Worm (Caenorhabditis elegans) whole organism, L4/young adult: ENCODE measurements around the gene srj-32.

Experiments
- W03F9.2 ChIP-seq: fragments of 150-350 bp; optimal IDR thresholded peaks from 2 replicates; lab custom pipeline; 2014; ENCODE audit warnings: missing biosample characterization, missing genetic modification characterization
- dao-5 ChIP-seq: sonication (generic microtip); optimal IDR thresholded peaks from 2 replicates; lab custom pipeline; 2016; ENCODE audit warnings: missing genotype, missing genetic modification characterization, moderate library complexity, missing compliant biosample characterization
- him-1 ChIP-seq: sonication (generic microtip); optimal IDR thresholded peaks from 2 replicates; lab custom pipeline; 2016; ENCODE audit warnings: missing genotype, missing genetic modification reagents, missing genetic modification characterization, missing compliant biosample characterization

Gene srj-32

DNA sequence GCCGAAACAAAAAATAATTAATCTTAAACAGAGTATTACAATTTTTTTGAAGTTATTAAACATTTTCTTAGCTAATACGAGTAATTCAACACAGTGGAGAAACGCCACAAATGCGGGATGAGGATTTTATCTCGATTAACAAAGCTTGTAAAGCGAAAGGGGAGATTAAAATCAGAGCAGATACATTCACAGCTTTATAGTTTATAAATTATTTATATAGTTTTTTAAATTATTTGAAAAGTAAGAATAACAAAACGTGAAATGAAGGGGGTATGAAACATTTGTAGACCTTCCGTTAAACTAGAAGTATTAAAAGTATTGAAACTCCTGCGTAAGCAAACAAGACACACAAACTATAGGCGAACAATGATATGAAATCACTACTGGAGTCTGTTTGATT lies 42.1 kb downstream of the srj-32 start, which contains the start of gene C05C8.8:
C05C8.8 (minus strand) TSS at position 101 of the 400 bp plus-strand sequence.
- TF ChIP-seq W03F9.2 (tag; lab: Kevin White, UChicago), result no peak
- no peak for TF ChIP-seq him-1 (tag; lab: Kevin White, UChicago)

DNA sequence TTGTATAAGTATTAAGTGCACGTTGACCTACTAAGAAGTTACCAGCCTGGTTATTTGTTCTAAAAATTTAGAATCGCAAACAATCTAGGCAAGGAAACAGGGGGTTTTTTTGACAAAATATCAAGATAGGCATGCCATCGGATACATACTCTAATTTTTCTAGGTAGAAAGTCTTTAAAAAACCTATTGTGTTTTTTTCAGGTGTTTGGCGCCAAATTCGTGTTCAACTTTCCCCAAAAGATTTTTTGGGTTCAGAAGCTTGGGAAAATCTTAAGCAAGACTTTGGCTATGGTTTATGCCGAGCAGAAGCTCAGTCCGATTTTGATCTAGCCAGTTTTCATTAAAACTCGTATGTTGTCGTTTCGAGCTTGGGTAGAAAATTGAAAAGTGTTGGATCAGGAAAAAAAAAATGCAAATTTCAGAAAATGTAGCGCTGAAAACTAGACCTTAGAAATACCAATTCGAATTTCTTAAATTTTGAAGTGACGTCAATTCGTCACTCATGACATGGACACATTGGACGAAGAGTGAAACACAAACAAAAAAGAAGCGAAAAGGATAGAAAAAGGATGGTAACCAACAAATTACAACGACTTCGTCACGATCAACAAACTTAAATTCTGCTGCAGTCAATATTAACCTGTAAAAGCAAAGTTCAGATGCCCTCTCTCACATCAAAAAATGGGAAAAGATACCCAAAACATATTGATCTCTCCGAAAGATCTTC lies 48.8 kb downstream of the srj-32 start:
- no peak for TF ChIP-seq dao-5 (tag; lab: Kevin White, UChicago)
- no peak for TF ChIP-seq W03F9.2 (tag; lab: Kevin White, UChicago)
- TF ChIP-seq him-1 (tag; lab: Kevin White, UChicago), result no peak

DNA sequence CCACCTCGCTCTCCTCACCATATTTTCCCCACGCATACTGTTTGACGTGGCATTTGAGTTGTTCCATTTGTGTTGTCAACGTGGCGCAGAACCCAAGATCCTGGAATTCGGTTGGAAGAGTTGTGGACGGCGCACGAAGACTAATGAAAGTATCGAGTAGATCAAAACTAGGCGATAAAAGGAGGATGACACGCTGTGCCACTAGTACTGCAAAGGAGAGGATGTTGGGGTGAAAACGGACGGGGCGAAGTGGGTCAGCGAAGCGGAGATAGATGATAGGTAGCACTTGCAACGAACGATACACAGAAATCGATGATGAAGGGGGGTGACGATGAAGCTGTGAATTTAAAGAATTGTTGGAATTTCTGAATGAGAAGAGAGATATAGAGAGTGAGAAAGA lies 50.2 kb downstream of the srj-32 start, which contains the start of gene C05C8.7:
C05C8.7 (minus strand) TSS at position 100 of the 400 bp plus-strand sequence.
- no peak for TF ChIP-seq dao-5 (tag; lab: Kevin White, UChicago)
- TF ChIP-seq W03F9.2 (tag; lab: Kevin White, UChicago), result no peak
- TF ChIP-seq him-1 (tag; lab: Kevin White, UChicago), result no peak
